Fruit fly (Drosophila melanogaster): Measurements from ENCODE around the gene CG31787.

The CG31787 gene

dm6 chr2L:18285620-18286019, at the start of gene CG31787:
Gene CG31787, minus strand, starts transcription at chr2L:18285720.
- TF ChIP-seq psq (optimal IDR thresholded peaks at IDR 0.05) (no peak), usp (GFP tag; optimal IDR thresholded peaks at IDR 0.05) (no peak), Dll (optimal IDR thresholded peaks at IDR 0.05) (no peak), EcR (GFP tag; optimal IDR thresholded peaks at IDR 0.05) (no peak), pan (optimal IDR thresholded peaks at IDR 0.05) (no peak), CG8478 (optimal IDR thresholded peaks at IDR 0.05) (no peak)

dm6 chr2L:18333831-18334437, 48.4 kb upstream of the CG31787 start:
- no peak for TF ChIP-seq CG8478 (optimal IDR thresholded peaks at IDR 0.05)

dm6 chr2L:18331612-18332011, 46.1 kb upstream of the CG31787 start:
- TF ChIP-seq usp (GFP tag; optimal IDR thresholded peaks at IDR 0.05) (no peak), Dll (optimal IDR thresholded peaks at IDR 0.05) (no peak), CG8478 (optimal IDR thresholded peaks at IDR 0.05) (no peak), psq (optimal IDR thresholded peaks at IDR 0.05) (no peak), pan (optimal IDR thresholded peaks at IDR 0.05) (no peak), EcR (GFP tag; optimal IDR thresholded peaks at IDR 0.05) (no peak)

dm6 chr2L:18328737-18329136, 43.2 kb upstream of the CG31787 start:
- TF ChIP-seq psq (optimal IDR thresholded peaks at IDR 0.05), result no peak
- TF ChIP-seq usp (GFP tag; optimal IDR thresholded peaks at IDR 0.05), result no peak
- TF ChIP-seq CG8478 (optimal IDR thresholded peaks at IDR 0.05), result no peak
- TF ChIP-seq EcR (GFP tag; optimal IDR thresholded peaks at IDR 0.05), result no peak
- no peak for TF ChIP-seq pan (optimal IDR thresholded peaks at IDR 0.05)
- no peak for TF ChIP-seq Dll (optimal IDR thresholded peaks at IDR 0.05)

dm6 chr2L:18327592-18328078, 42.1 kb upstream of the CG31787 start:
- TF ChIP-seq CG8478 (optimal IDR thresholded peaks at IDR 0.05), result no peak
- TF ChIP-seq psq (optimal IDR thresholded peaks at IDR 0.05), result no peak

dm6 chr2L:18327007-18327406, 41.5 kb upstream of the CG31787 start:
- TF ChIP-seq CG8478 (optimal IDR thresholded peaks at IDR 0.05) (no peak), usp (GFP tag; optimal IDR thresholded peaks at IDR 0.05) (no peak), psq (optimal IDR thresholded peaks at IDR 0.05) (no peak), EcR (GFP tag; optimal IDR thresholded peaks at IDR 0.05) (no peak), pan (optimal IDR thresholded peaks at IDR 0.05) (no peak), Dll (optimal IDR thresholded peaks at IDR 0.05) (no peak)

- TF ChIP-seq pan (optimal IDR thresholded peaks at IDR 0.05) (no peak), EcR (GFP tag; optimal IDR thresholded peaks at IDR 0.05) (no peak), CG8478 (optimal IDR thresholded peaks at IDR 0.05) (no peak), usp (GFP tag; optimal IDR thresholded peaks at IDR 0.05) (no peak), Dll (optimal IDR thresholded peaks at IDR 0.05) (no peak), psq (optimal IDR thresholded peaks at IDR 0.05) (no peak)
Observed at dm6 chr2L:18325120-18325581, 39.6 kb upstream of the CG31787 start.

dm6 chr2L:18320933-18321332, 35.4 kb upstream of the CG31787 start:
- TF ChIP-seq usp (GFP tag; optimal IDR thresholded peaks at IDR 0.05) (no peak), pan (optimal IDR thresholded peaks at IDR 0.05) (no peak), Dll (optimal IDR thresholded peaks at IDR 0.05) (no peak), CG8478 (optimal IDR thresholded peaks at IDR 0.05) (no peak), EcR (GFP tag; optimal IDR thresholded peaks at IDR 0.05) (no peak), psq (optimal IDR thresholded peaks at IDR 0.05) (no peak)

dm6 chr2L:18319577-18320316, 34.2 kb upstream of the CG31787 start, which contains the start of gene Fas3:
Gene Fas3, plus strand, starts transcription at chr2L:18320102.
- peak; percentile 1 for TF ChIP-seq Dll (optimal IDR thresholded peaks at IDR 0.05)
- no peak for TF ChIP-seq psq (optimal IDR thresholded peaks at IDR 0.05)

dm6 chr2L:18315454-18315853, 29.9 kb upstream of the CG31787 start:
- TF ChIP-seq pan (optimal IDR thresholded peaks at IDR 0.05) (no peak), usp (GFP tag; optimal IDR thresholded peaks at IDR 0.05) (no peak), Dll (optimal IDR thresholded peaks at IDR 0.05) (no peak), CG8478 (optimal IDR thresholded peaks at IDR 0.05) (no peak), psq (optimal IDR thresholded peaks at IDR 0.05) (no peak), EcR (GFP tag; optimal IDR thresholded peaks at IDR 0.05) (no peak)

- TF ChIP-seq usp (GFP tag; optimal IDR thresholded peaks at IDR 0.05) (no peak), psq (optimal IDR thresholded peaks at IDR 0.05) (no peak), CG8478 (optimal IDR thresholded peaks at IDR 0.05) (no peak), pan (optimal IDR thresholded peaks at IDR 0.05) (no peak), Dll (optimal IDR thresholded peaks at IDR 0.05) (no peak), EcR (GFP tag; optimal IDR thresholded peaks at IDR 0.05) (no peak)
Observed at dm6 chr2L:18313922-18314712, 28.6 kb upstream of the CG31787 start.

- TF ChIP-seq CG8478 (optimal IDR thresholded peaks at IDR 0.05), result no peak
- no peak for TF ChIP-seq Dll (optimal IDR thresholded peaks at IDR 0.05)
Observed at dm6 chr2L:18312309-18312708, 26.8 kb upstream of the CG31787 start.
